Fruit fly (Drosophila melanogaster) whole organism, adult: ENCODE results near the gene CG9281.
A peak's percentile ranks its signal among the peaks of the same experiment; 100 is the strongest.

Experiments used
- CG11617 ChIP-seq: fragments of 200-800 bp; sonication (Bioruptor generic); optimal IDR thresholded peaks from 2 replicates; lab custom pipeline; 2017; ENCODE audit warnings: mild to moderate bottlenecking, missing biosample characterization, missing genetic modification reagents, missing genetic modification characterization
- CG14711 ChIP-seq: fragments of 200-800 bp; sonication (Bioruptor generic); optimal IDR thresholded peaks from 2 replicates; lab custom pipeline; 2018; ENCODE audit warnings: missing biosample characterization, mild to moderate bottlenecking, missing genetic modification characterization, moderate library complexity
- CG1620 ChIP-seq: fragments of 200-800 bp; sonication (Bioruptor generic); optimal IDR thresholded peaks from 2 replicates; lab custom pipeline; 2016; ENCODE audit warnings: missing biosample characterization, missing genetic modification characterization
- CG33017 ChIP-seq: fragments of 200-800 bp; sonication (Bioruptor generic); optimal IDR thresholded peaks from 2 replicates; lab custom pipeline; 2018; ENCODE audit warnings: missing biosample characterization, mild to moderate bottlenecking, missing genetic modification characterization, moderate library complexity
- CG5204 ChIP-seq: fragments of 200-800 bp; sonication (Bioruptor generic); optimal IDR thresholded peaks from 2 replicates; lab custom pipeline; 2016; ENCODE audit warnings: missing biosample characterization, missing genetic modification characterization
- CG7045 ChIP-seq: fragments of 200-800 bp; sonication (Bioruptor generic); optimal IDR thresholded peaks from 2 replicates; lab custom pipeline; 2017; ENCODE audit warnings: missing biosample characterization, mild to moderate bottlenecking, missing genetic modification characterization
- CG7101 ChIP-seq: fragments of 200-800 bp; sonication (Bioruptor generic); optimal IDR thresholded peaks from 2 replicates; lab custom pipeline; 2018; ENCODE audit warnings: missing biosample characterization, mild to moderate bottlenecking, missing genetic modification characterization, moderate library complexity
- Crg-1 ChIP-seq: fragments of 200-800 bp; sonication (Bioruptor generic); optimal IDR thresholded peaks from 2 replicates; lab custom pipeline; 2016; ENCODE audit warnings: missing biosample characterization, missing genetic modification characterization
- Hr96 ChIP-seq: fragments of 200-800 bp; sonication (Bioruptor generic); optimal IDR thresholded peaks from 2 replicates; lab custom pipeline; 2016; ENCODE audit warnings: missing biosample characterization, missing genetic modification characterization
- Mnt ChIP-seq: fragments of 200-800 bp; sonication (Bioruptor generic); optimal IDR thresholded peaks from 2 replicates; lab custom pipeline; 2016; ENCODE audit warnings: missing biosample characterization, mild to moderate bottlenecking, missing genetic modification characterization
- kay ChIP-seq: fragments of 200-800 bp; sonication (Bioruptor generic); peaks from one replicate; lab custom pipeline; 2016; ENCODE audit warnings: missing biosample characterization, missing genetic modification characterization, borderline replicate concordance
- ovo ChIP-seq: fragments of 200-800 bp; sonication (Bioruptor generic); optimal IDR thresholded peaks from 2 replicates; lab custom pipeline; 2016; ENCODE audit warnings: missing biosample characterization, missing genetic modification characterization
- pad ChIP-seq: fragments of 200-800 bp; sonication (Bioruptor generic); optimal IDR thresholded peaks from 3 replicates; lab custom pipeline; 2017; ENCODE audit warnings: missing biosample characterization, missing genetic modification characterization, mild to moderate bottlenecking, moderate library complexity, missing genetic modification reagents
- toe ChIP-seq: fragments of 200-800 bp; sonication (Bioruptor generic); optimal IDR thresholded peaks from 2 replicates; lab custom pipeline; 2016; ENCODE audit warnings: missing biosample characterization, missing genetic modification characterization

DNA sequence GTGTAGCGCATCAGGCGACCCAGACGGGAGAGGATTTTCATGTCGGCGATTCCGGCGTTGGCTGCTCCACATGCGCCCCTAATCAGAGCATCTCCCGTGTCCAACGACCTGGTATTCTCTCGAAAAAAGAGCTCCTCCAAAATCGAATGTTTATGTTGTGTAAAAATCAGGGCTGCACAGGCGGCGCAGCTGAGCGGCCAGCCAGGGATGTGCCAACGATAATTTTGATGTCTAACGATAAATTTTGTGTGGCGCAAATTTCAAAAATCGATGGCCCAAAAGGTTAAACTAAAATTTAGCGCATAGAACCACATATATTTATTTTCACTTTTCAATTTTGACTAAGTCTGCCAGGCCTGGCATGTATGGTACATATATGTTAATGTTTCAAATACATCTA, 9.3 kb downstream of the CG9281 start, which contains the start of gene CG9240:
- no peak for TF ChIP-seq Crg-1 (GFP tag; lab: Kevin White, UChicago)
- no peak for TF ChIP-seq CG5204 (GFP tag; lab: Kevin White, UChicago)
- no peak for TF ChIP-seq Hr96 (GFP tag; lab: Kevin White, UChicago)
- TF ChIP-seq CG7101 (tag; lab: Kevin White, UChicago), result no peak
- no peak for TF ChIP-seq ovo (GFP tag; lab: Kevin White, UChicago)
- peak; percentile 13 for TF ChIP-seq Mnt (GFP tag; lab: Kevin White, UChicago)
- no peak for TF ChIP-seq kay (GFP tag; lab: Kevin White, UChicago)
- TF ChIP-seq CG14711 (tag; lab: Kevin White, UChicago), result peak; percentile 1
- no peak for TF ChIP-seq pad
- no peak for TF ChIP-seq CG1620
- no peak for TF ChIP-seq CG33017
- no peak for TF ChIP-seq CG7045 (GFP tag; lab: Kevin White, UChicago)
- no peak for TF ChIP-seq CG11617 (GFP tag; lab: Kevin White, UChicago)
- TF ChIP-seq toe (GFP tag; lab: Kevin White, UChicago), result no peak
